Fruit fly (Drosophila melanogaster): Measurements from ENCODE around the gene CG9386.

The CG9386 gene

dm6 chr3R:9534125-9534496 lies 21.1 kb downstream of the CG9386 start:
- TF ChIP-seq fd96Ca (GFP tag; IDR thresholded peaks at IDR 0.05): peak; percentile 51; the same call in 1 of the 3 replicates
- TF ChIP-seq CG10348 (GFP tag; IDR thresholded peaks at IDR 0.05): peak; percentile 44; the same call in 1 of the 2 replicates
- peak; percentile 91 for TF ChIP-seq CG32121 (GFP tag; IDR thresholded peaks at IDR 0.05)
- TF ChIP-seq gl (tag; optimal IDR thresholded peaks at IDR 0.05): peak; percentile 45
- peak; percentile 85 for TF ChIP-seq D1 (tag; optimal IDR thresholded peaks at IDR 0.05)
- peak; percentile 22 for TF ChIP-seq CG13204 (GFP tag; optimal IDR thresholded peaks at IDR 0.05)
- peak; percentile 85 for TF ChIP-seq CG15710 (tag; optimal IDR thresholded peaks at IDR 0.05)
- peak; percentile 91 for TF ChIP-seq CG9948 (tag; optimal IDR thresholded peaks at IDR 0.05)
- TF ChIP-seq rn (GFP tag; IDR thresholded peaks at IDR 0.05): peak; percentile 82
- TF ChIP-seq Ets98B (GFP tag; IDR thresholded peaks at IDR 0.05): peak; percentile 93
- TF ChIP-seq Pif1B (GFP tag; optimal IDR thresholded peaks at IDR 0.05): peak; percentile 75
- TF ChIP-seq CG12605 (GFP tag; IDR thresholded peaks at IDR 0.05): peak; percentile 83
- peak; percentile 79 for TF ChIP-seq Snoo (tag; optimal IDR thresholded peaks at IDR 0.05)
- TF ChIP-seq Pif1A (GFP tag; optimal IDR thresholded peaks at IDR 0.05): peak; percentile 87
- TF ChIP-seq CG8159 (tag; optimal IDR thresholded peaks at IDR 0.05): peak; percentile 90
- TF ChIP-seq CG8301 (tag; optimal IDR thresholded peaks at IDR 0.05): peak; percentile 94
- TF ChIP-seq CG4496 (GFP tag; IDR thresholded peaks at IDR 0.05): peak; percentile 96
- TF ChIP-seq CG17806 (tag; optimal IDR thresholded peaks at IDR 0.05): peak; percentile 90
- no peak for TF ChIP-seq EcR (GFP tag; optimal IDR thresholded peaks at IDR 0.05)
- TF ChIP-seq CG14655 (GFP tag; optimal IDR thresholded peaks at IDR 0.05): peak; percentile 93
- TF ChIP-seq CG34367 (tag; optimal IDR thresholded peaks at IDR 0.05): peak; percentile 86

dm6 chr3R:9533181-9534124 lies 21.8 kb downstream of the CG9386 start:
- TF ChIP-seq CG9948 (tag; optimal IDR thresholded peaks at IDR 0.05): peak; percentile 96
- TF ChIP-seq EcR (GFP tag; optimal IDR thresholded peaks at IDR 0.05): peak; percentile 48
- peak; percentile 85 for TF ChIP-seq gl (tag; optimal IDR thresholded peaks at IDR 0.05)
- TF ChIP-seq fd96Ca (GFP tag; IDR thresholded peaks at IDR 0.05): peak; percentile 93
- peak; percentile 95 for TF ChIP-seq D1 (tag; optimal IDR thresholded peaks at IDR 0.05)
- peak; percentile 99 for TF ChIP-seq CG14655 (GFP tag; optimal IDR thresholded peaks at IDR 0.05)
- TF ChIP-seq Pif1A (GFP tag; optimal IDR thresholded peaks at IDR 0.05): peak; percentile 98
- TF ChIP-seq rn (GFP tag; IDR thresholded peaks at IDR 0.05): peak; percentile 66
- TF ChIP-seq CG13204 (GFP tag; optimal IDR thresholded peaks at IDR 0.05): peak; percentile 89
- peak; percentile 90; the same call in 2 of the 3 replicates for TF ChIP-seq CG4496 (GFP tag; IDR thresholded peaks at IDR 0.05)
- TF ChIP-seq CG8159 (tag; optimal IDR thresholded peaks at IDR 0.05): peak; percentile 97
- peak; percentile 94 for TF ChIP-seq CG15710 (tag; optimal IDR thresholded peaks at IDR 0.05)
- TF ChIP-seq CG12605 (GFP tag; IDR thresholded peaks at IDR 0.05): peak; percentile 44; the same call in 1 of the 2 replicates
- TF ChIP-seq Snoo (tag; optimal IDR thresholded peaks at IDR 0.05): peak; percentile 98
- TF ChIP-seq CG8301 (tag; optimal IDR thresholded peaks at IDR 0.05): peak; percentile 98
- TF ChIP-seq CG32121 (GFP tag; IDR thresholded peaks at IDR 0.05): peak; percentile 91
- peak; percentile 92 for TF ChIP-seq CG34367 (tag; optimal IDR thresholded peaks at IDR 0.05)
- TF ChIP-seq Pif1B (GFP tag; optimal IDR thresholded peaks at IDR 0.05): peak; percentile 97
- TF ChIP-seq Ets98B (GFP tag; IDR thresholded peaks at IDR 0.05): peak; percentile 77; the same call in 1 of the 2 replicates
- peak; percentile 91 for TF ChIP-seq CG17806 (tag; optimal IDR thresholded peaks at IDR 0.05)
- peak; percentile 75 for TF ChIP-seq CG10348 (GFP tag; IDR thresholded peaks at IDR 0.05)

dm6 chr3R:9532437-9533180 lies 22.6 kb downstream of the CG9386 start, which contains the start of gene by:
Gene by (minus strand): TSS chr3R:9533011.
- TF ChIP-seq CG17806 (tag; optimal IDR thresholded peaks at IDR 0.05): no peak
- TF ChIP-seq CG15710 (tag; optimal IDR thresholded peaks at IDR 0.05): no peak
- no peak; the same call in 2 of the 3 replicates for TF ChIP-seq CG4496 (GFP tag; IDR thresholded peaks at IDR 0.05)
- no peak for TF ChIP-seq CG8301 (tag; optimal IDR thresholded peaks at IDR 0.05)
- no peak for TF ChIP-seq CG34367 (tag; optimal IDR thresholded peaks at IDR 0.05)
- TF ChIP-seq rn (GFP tag; IDR thresholded peaks at IDR 0.05): no peak
- no peak for TF ChIP-seq CG8159 (tag; optimal IDR thresholded peaks at IDR 0.05)
- TF ChIP-seq CG10348 (GFP tag; IDR thresholded peaks at IDR 0.05): no peak
- TF ChIP-seq Pif1B (GFP tag; optimal IDR thresholded peaks at IDR 0.05): no peak
- TF ChIP-seq CG14655 (GFP tag; optimal IDR thresholded peaks at IDR 0.05): no peak
- no peak for TF ChIP-seq fd96Ca (GFP tag; IDR thresholded peaks at IDR 0.05)
- TF ChIP-seq Snoo (tag; optimal IDR thresholded peaks at IDR 0.05): no peak
- no peak; the same call in 1 of the 2 replicates for TF ChIP-seq CG12605 (GFP tag; IDR thresholded peaks at IDR 0.05)
- TF ChIP-seq Pif1A (GFP tag; optimal IDR thresholded peaks at IDR 0.05): no peak
- TF ChIP-seq Ets98B (GFP tag; IDR thresholded peaks at IDR 0.05): no peak; the same call in 1 of the 2 replicates
- TF ChIP-seq EcR (GFP tag; optimal IDR thresholded peaks at IDR 0.05): no peak
- no peak for TF ChIP-seq CG9948 (tag; optimal IDR thresholded peaks at IDR 0.05)

- TF ChIP-seq EcR (GFP tag; optimal IDR thresholded peaks at IDR 0.05): no peak
- no peak for TF ChIP-seq CG32121 (GFP tag; IDR thresholded peaks at IDR 0.05)
- no peak for TF ChIP-seq CG8159 (tag; optimal IDR thresholded peaks at IDR 0.05)
- no peak for TF ChIP-seq Snoo (tag; optimal IDR thresholded peaks at IDR 0.05)
- TF ChIP-seq Ets98B (GFP tag; IDR thresholded peaks at IDR 0.05): no peak
- TF ChIP-seq CG17806 (tag; optimal IDR thresholded peaks at IDR 0.05): no peak
- TF ChIP-seq rn (GFP tag; IDR thresholded peaks at IDR 0.05): no peak
These were observed 25.3 kb downstream of the CG9386 start for dm6 chr3R:9529913-9530312.

Data from whole organism, pupa.